Fruit fly (Drosophila melanogaster) whole organism, pupa: ENCODE data around the gene drl.

Source experiments
- CG10348 ChIP-seq: fragments of 200-800 bp; sonication (Bioruptor generic); IDR thresholded peaks from 2 replicates; pipeline ENCODE4 v1.3.6; 2022; ENCODE audit warnings: missing biosample characterization, missing genetic modification characterization
- CG12605 ChIP-seq: fragments of 200-800 bp; sonication (Bioruptor generic); IDR thresholded peaks from 2 replicates; pipeline ENCODE4 v1.3.6; 2022; ENCODE audit warnings: missing biosample characterization, missing genetic modification characterization
- CG13204 ChIP-seq: fragments of 200-800 bp; sonication (Bioruptor generic); optimal IDR thresholded peaks from 2 replicates; lab custom pipeline; 2018; ENCODE audit warnings: missing biosample characterization, mild to moderate bottlenecking, missing genetic modification characterization, moderate library complexity
- CG14655 ChIP-seq: fragments of 200-800 bp; sonication (Bioruptor generic); optimal IDR thresholded peaks from 3 replicates; lab custom pipeline; 2017; ENCODE audit warnings: mild to moderate bottlenecking, missing biosample characterization, missing genetic modification reagents, missing genetic modification characterization
- CG15710 ChIP-seq: fragments of 200-800 bp; sonication (Bioruptor generic); optimal IDR thresholded peaks from 2 replicates; lab custom pipeline; 2018; ENCODE audit warnings: missing biosample characterization, mild to moderate bottlenecking, missing genetic modification characterization, moderate library complexity
- CG17806 ChIP-seq: fragments of 200-800 bp; sonication (Bioruptor generic); optimal IDR thresholded peaks from 2 replicates; lab custom pipeline; 2018; ENCODE audit warnings: missing biosample characterization, mild to moderate bottlenecking, missing genetic modification characterization, moderate library complexity
- CG32121 ChIP-seq: fragments of 200-800 bp; sonication (Bioruptor generic); IDR thresholded peaks from 2 replicates; pipeline ENCODE4 v1.3.6; 2022; ENCODE audit warnings: missing biosample characterization, missing genetic modification characterization
- CG34367 ChIP-seq: fragments of 200-800 bp; sonication (Bioruptor generic); optimal IDR thresholded peaks from 2 replicates; lab custom pipeline; 2018; ENCODE audit warnings: missing biosample characterization, mild to moderate bottlenecking, missing genetic modification characterization
- CG4496 ChIP-seq: fragments of 200-800 bp; sonication (Bioruptor generic); IDR thresholded peaks from 3 replicates; pipeline ENCODE4 v1.3.6; 2022; ENCODE audit warnings: missing biosample characterization, missing genetic modification characterization
- CG8159 ChIP-seq: fragments of 200-800 bp; sonication (Bioruptor generic); optimal IDR thresholded peaks from 3 replicates; lab custom pipeline; 2018; ENCODE audit warnings: missing biosample characterization, mild to moderate bottlenecking, missing genetic modification characterization, moderate library complexity
- CG8301 ChIP-seq: fragments of 200-800 bp; sonication (Bioruptor generic); optimal IDR thresholded peaks from 2 replicates; lab custom pipeline; 2018; ENCODE audit warnings: missing biosample characterization, mild to moderate bottlenecking, missing genetic modification characterization
- CG9948 ChIP-seq: fragments of 200-800 bp; sonication (Bioruptor generic); optimal IDR thresholded peaks from 2 replicates; lab custom pipeline; 2018; ENCODE audit warnings: missing biosample characterization, mild to moderate bottlenecking, missing genetic modification characterization, moderate library complexity
- D1 ChIP-seq: fragments of 200-800 bp; sonication (Bioruptor generic); optimal IDR thresholded peaks from 2 replicates; lab custom pipeline; 2018; ENCODE audit warnings: missing biosample characterization, mild to moderate bottlenecking, missing genetic modification characterization, moderate library complexity
- EcR ChIP-seq: fragments of 200-800 bp; sonication (Bioruptor generic); optimal IDR thresholded peaks from 3 replicates; lab custom pipeline; 2019; ENCODE audit warnings: missing biosample characterization, missing genetic modification characterization, mild to moderate bottlenecking, moderate library complexity, missing genetic modification reagents
- Ets98B ChIP-seq: fragments of 200-800 bp; sonication (Bioruptor generic); IDR thresholded peaks from 2 replicates; pipeline ENCODE4 v1.3.6; 2022; ENCODE audit warnings: missing biosample characterization, missing genetic modification characterization
- Pif1A ChIP-seq: fragments of 200-800 bp; sonication (Bioruptor generic); optimal IDR thresholded peaks from 3 replicates; lab custom pipeline; 2016; ENCODE audit warnings: missing biosample characterization, missing genetic modification characterization
- Pif1B ChIP-seq: fragments of 200-800 bp; sonication (Bioruptor generic); optimal IDR thresholded peaks from 3 replicates; lab custom pipeline; 2016; ENCODE audit warnings: missing biosample characterization, missing genetic modification characterization
- Snoo ChIP-seq: fragments of 200-800 bp; sonication (Bioruptor generic); optimal IDR thresholded peaks from 3 replicates; lab custom pipeline; 2017; ENCODE audit warnings: missing biosample characterization, mild to moderate bottlenecking, missing genetic modification characterization, inconsistent platforms
- fd96Ca ChIP-seq: fragments of 200-800 bp; sonication (Bioruptor generic); IDR thresholded peaks from 3 replicates; pipeline ENCODE4 v1.3.6; 2022; ENCODE audit warnings: missing biosample characterization, missing genetic modification characterization
- gl ChIP-seq: fragments of 200-800 bp; sonication (Bioruptor generic); optimal IDR thresholded peaks from 2 replicates; lab custom pipeline; 2018; ENCODE audit warnings: missing biosample characterization, mild to moderate bottlenecking, missing genetic modification characterization
- rn ChIP-seq: fragments of 200-800 bp; sonication (Bioruptor generic); IDR thresholded peaks from 2 replicates; pipeline ENCODE4 v1.3.6; 2022; ENCODE audit warnings: missing biosample characterization, missing genetic modification characterization

drl gene

dm6 chr2L:19161307-19161999 is 28.7 kb upstream of the drl start:
- TF ChIP-seq CG8159 (tag; lab: Kevin White, UChicago) (peak; percentile 84), D1 (tag; lab: Kevin White, UChicago) (peak; percentile 65), EcR (GFP tag; lab: Kevin White, UChicago) (peak; percentile 99), CG9948 (tag; lab: Kevin White, UChicago) (peak; percentile 81), CG17806 (tag; lab: Kevin White, UChicago) (peak; percentile 78), Pif1A (GFP tag; lab: Kevin White, UChicago) (peak; percentile 83), Snoo (tag; lab: Kevin White, UChicago) (peak; percentile 90), gl (tag; lab: Kevin White, UChicago) (peak; percentile 97), CG10348 (no peak), CG34367 (tag; lab: Kevin White, UChicago) (peak; percentile 92), CG32121 (GFP tag; lab: Robert Waterston, UW) (peak; percentile 38; the same call in 1 of the 2 replicates), fd96Ca (GFP tag; lab: Robert Waterston, UW) (peak; percentile 79), CG8301 (tag; lab: Kevin White, UChicago) (peak; percentile 60), CG13204 (GFP tag; lab: Kevin White, UChicago) (peak; percentile 99), rn (GFP tag; lab: Robert Waterston, UW) (peak; percentile 64), CG14655 (GFP tag; lab: Kevin White, UChicago) (peak; percentile 70), CG12605 (GFP tag; lab: Robert Waterston, UW) (peak; percentile 88), Pif1B (GFP tag; lab: Kevin White, UChicago) (peak; percentile 84), CG15710 (peak; percentile 94), CG4496 (peak; percentile 81; the same call in 2 of the 3 replicates), Ets98B (GFP tag; lab: Robert Waterston, UW) (peak; percentile 51)

- TF ChIP-seq CG10348 (no peak), CG17806 (tag; lab: Kevin White, UChicago) (peak; percentile 45), gl (tag; lab: Kevin White, UChicago) (no peak), CG8301 (tag; lab: Kevin White, UChicago) (peak; percentile 57), CG14655 (GFP tag; lab: Kevin White, UChicago) (peak; percentile 60), CG4496 (peak; percentile 27; the same call in 1 of the 3 replicates), Snoo (tag; lab: Kevin White, UChicago) (peak; percentile 54), CG8159 (tag; lab: Kevin White, UChicago) (peak; percentile 35), D1 (tag; lab: Kevin White, UChicago) (no peak), rn (GFP tag; lab: Robert Waterston, UW) (peak; percentile 43; the same call in 1 of the 2 replicates), Pif1A (GFP tag; lab: Kevin White, UChicago) (peak; percentile 43), CG12605 (GFP tag; lab: Robert Waterston, UW) (no peak), CG34367 (tag; lab: Kevin White, UChicago) (peak; percentile 57), CG13204 (GFP tag; lab: Kevin White, UChicago) (no peak), Ets98B (GFP tag; lab: Robert Waterston, UW) (no peak), CG15710 (peak; percentile 49), fd96Ca (GFP tag; lab: Robert Waterston, UW) (no peak), Pif1B (GFP tag; lab: Kevin White, UChicago) (peak; percentile 68), EcR (GFP tag; lab: Kevin White, UChicago) (peak; percentile 6), CG32121 (GFP tag; lab: Robert Waterston, UW) (no peak), CG9948 (tag; lab: Kevin White, UChicago) (peak; percentile 52)
Observed at dm6 chr2L:19162330-19163100, 27.6 kb upstream of the drl start.

DNA sequence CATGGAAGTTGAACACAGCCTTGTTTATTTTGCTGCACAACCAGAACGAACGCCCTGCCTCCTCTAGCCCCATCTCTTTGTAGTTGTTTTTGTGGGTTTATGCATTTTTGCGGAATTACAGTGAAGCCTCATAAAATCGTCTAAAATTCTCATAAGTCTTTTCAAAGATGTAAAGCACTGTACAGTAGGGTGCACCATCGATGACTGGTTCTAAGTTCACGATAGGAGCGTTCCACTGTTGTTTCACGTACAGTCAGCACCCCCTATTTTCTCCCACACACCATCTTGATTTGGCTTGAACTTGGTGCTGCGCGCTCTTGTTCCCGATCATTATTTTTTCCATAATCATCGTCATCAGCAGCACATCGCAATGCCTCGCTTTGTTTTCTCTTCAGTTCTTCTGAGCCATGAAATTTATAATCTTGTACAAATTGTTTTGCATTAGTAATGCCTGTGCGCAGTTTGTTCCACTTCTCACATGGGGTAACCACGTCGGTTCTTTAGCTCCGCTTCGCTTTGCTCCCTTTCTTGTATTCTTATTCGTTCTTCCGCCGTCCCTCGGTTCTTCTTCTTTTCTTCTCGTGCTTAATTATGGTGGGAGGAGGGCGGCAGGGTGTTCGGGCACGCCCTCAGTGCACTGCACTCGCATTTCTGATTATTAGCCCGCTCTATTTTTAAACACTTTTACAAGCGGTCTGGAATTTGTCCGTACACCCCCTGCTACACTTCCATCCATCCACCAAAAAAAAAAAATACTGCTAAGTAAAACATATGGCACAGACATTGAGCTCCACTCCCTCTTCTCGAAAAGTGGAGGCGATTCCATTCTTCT is 26.8 kb upstream of the drl start:
- peak; percentile 19 for TF ChIP-seq CG9948 (tag; lab: Kevin White, UChicago)
- peak; percentile 22 for TF ChIP-seq CG14655 (GFP tag; lab: Kevin White, UChicago)
- no peak for TF ChIP-seq CG34367 (tag; lab: Kevin White, UChicago)
- peak; percentile 32 for TF ChIP-seq CG13204 (GFP tag; lab: Kevin White, UChicago)
- TF ChIP-seq Pif1A (GFP tag; lab: Kevin White, UChicago), result no peak
- no peak for TF ChIP-seq CG12605 (GFP tag; lab: Robert Waterston, UW)
- TF ChIP-seq CG8301 (tag; lab: Kevin White, UChicago), result peak; percentile 2
- TF ChIP-seq CG15710, result no peak
- no peak for TF ChIP-seq D1 (tag; lab: Kevin White, UChicago)
- no peak for TF ChIP-seq Snoo (tag; lab: Kevin White, UChicago)
- TF ChIP-seq CG8159 (tag; lab: Kevin White, UChicago), result peak; percentile 28
- TF ChIP-seq rn (GFP tag; lab: Robert Waterston, UW), result no peak
- TF ChIP-seq gl (tag; lab: Kevin White, UChicago), result no peak
- peak; percentile 23; the same call in 1 of the 2 replicates for TF ChIP-seq CG32121 (GFP tag; lab: Robert Waterston, UW)
- peak; percentile 82 for TF ChIP-seq EcR (GFP tag; lab: Kevin White, UChicago)
- no peak for TF ChIP-seq CG17806 (tag; lab: Kevin White, UChicago)
- peak; percentile 28; the same call in 1 of the 3 replicates for TF ChIP-seq fd96Ca (GFP tag; lab: Robert Waterston, UW)
- no peak for TF ChIP-seq Pif1B (GFP tag; lab: Kevin White, UChicago)
- peak; percentile 53 for TF ChIP-seq CG4496
- TF ChIP-seq CG10348, result no peak
- peak; percentile 30 for TF ChIP-seq Ets98B (GFP tag; lab: Robert Waterston, UW)
